Fruit fly (Drosophila melanogaster): ENCODE data around the gene Reph.
A peak's percentile ranks its signal among the peaks of the same experiment; 100 is the strongest.

Reph gene

DNA sequence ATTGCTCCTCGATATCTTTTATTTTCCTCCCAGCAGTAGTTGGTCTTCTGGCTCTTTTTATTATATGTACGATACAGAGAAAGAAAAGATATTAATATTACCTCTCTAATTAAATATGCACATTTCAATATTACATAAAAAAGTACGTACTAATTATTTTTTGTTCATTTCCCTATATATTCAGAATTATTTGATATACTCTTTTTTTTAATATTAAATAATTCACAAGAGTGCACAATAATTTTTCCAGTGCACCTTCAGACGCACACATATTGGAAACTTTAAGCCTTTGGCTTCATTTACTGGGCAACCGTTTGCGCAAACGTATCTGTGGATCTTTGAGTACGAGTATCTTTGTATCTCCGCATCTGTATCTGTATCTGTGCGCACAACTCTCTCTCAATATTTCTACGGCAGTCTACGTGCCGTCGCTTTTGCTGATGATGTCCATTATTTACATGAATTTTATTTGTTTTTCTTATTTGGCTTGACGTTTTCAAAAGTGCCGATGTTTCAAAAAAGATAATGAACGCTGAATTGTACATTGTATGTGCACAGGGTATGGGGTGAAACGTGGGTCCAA, 26.6 kb upstream of the Reph start (continued):
- TF ChIP-seq CG18764 (GFP tag; optimal IDR thresholded peaks at IDR 0.05), result peak; percentile 56
- peak; percentile 53 for TF ChIP-seq CG10431 (GFP tag; optimal IDR thresholded peaks at IDR 0.05)
- peak; percentile 88 for TF ChIP-seq HLH3B (GFP tag; IDR thresholded peaks at IDR 0.05)
- peak; percentile 6; the same call in 2 of the 3 replicates for TF ChIP-seq otp (GFP tag; IDR thresholded peaks at IDR 0.05)
- TF ChIP-seq CG32767 (GFP tag; IDR thresholded peaks at IDR 0.05), result peak; percentile 83
- TF ChIP-seq CkIIα-i1 (GFP tag; IDR thresholded peaks at IDR 0.05), result no peak
- peak; percentile 16; the same call in 1 of the 2 replicates for TF ChIP-seq gt (GFP tag; IDR thresholded peaks at IDR 0.05)
- peak; percentile 73 for TF ChIP-seq CG18619 (GFP tag; optimal IDR thresholded peaks at IDR 0.05)
- TF ChIP-seq CG4854 (GFP tag; optimal IDR thresholded peaks at IDR 0.05), result peak; percentile 24
- no peak for TF ChIP-seq emc (GFP tag; optimal IDR thresholded peaks at IDR 0.05)
- TF ChIP-seq CG7928 (GFP tag; optimal IDR thresholded peaks at IDR 0.05), result no peak
- TF ChIP-seq crol (GFP tag; IDR thresholded peaks at IDR 0.05), result no peak
- peak; percentile 84 for TF ChIP-seq Hr3 (GFP tag; optimal IDR thresholded peaks at IDR 0.05)
- peak; percentile 52 for TF ChIP-seq Hand (GFP tag; optimal IDR thresholded peaks at IDR 0.05)
- TF ChIP-seq CG10147 (GFP tag; optimal IDR thresholded peaks at IDR 0.05), result peak; percentile 79
- TF ChIP-seq Fer2 (tag; optimal IDR thresholded peaks at IDR 0.05), result peak; percentile 56
- no peak for TF ChIP-seq GATAe (GFP tag; conservative IDR thresholded peaks at IDR 0.05)
- TF ChIP-seq YL-1 (GFP tag; optimal IDR thresholded peaks at IDR 0.05), result peak; percentile 18
- TF ChIP-seq pan (optimal IDR thresholded peaks at IDR 0.05), result no peak
- peak in 1 of 2 experiments; percentile 85 for TF ChIP-seq pan (GFP tag; optimal IDR thresholded peaks at IDR 0.05 in 1 of 2, IDR thresholded peaks at IDR 0.05 in 1 of 2)
- peak; percentile 43; the same call in 1 of the 3 replicates for TF ChIP-seq jigr1 (GFP tag; IDR thresholded peaks at IDR 0.05)
- peak; percentile 84 for TF ChIP-seq Atf6 (GFP tag; IDR thresholded peaks at IDR 0.05)
- TF ChIP-seq amos (GFP tag; IDR thresholded peaks at IDR 0.05; ENCODE audit: partially characterized antibody), result no peak
- TF ChIP-seq hkb (optimal IDR thresholded peaks at IDR 0.05), result no peak
- peak; percentile 79 for TF ChIP-seq hkb (GFP tag; IDR thresholded peaks at IDR 0.05)
- peak; percentile 93 for TF ChIP-seq tap (tag; optimal IDR thresholded peaks at IDR 0.05)
- TF ChIP-seq CG10543 (GFP tag; optimal IDR thresholded peaks at IDR 0.05), result peak; percentile 49
- peak; percentile 94 for TF ChIP-seq vvl (GFP tag; IDR thresholded peaks at IDR 0.05)
- TF ChIP-seq CG1233 (GFP tag; optimal IDR thresholded peaks at IDR 0.05), result peak; percentile 82
- TF ChIP-seq Dfd (GFP tag; optimal IDR thresholded peaks at IDR 0.05), result no peak
- peak; percentile 89 for TF ChIP-seq ttk (GFP tag; IDR thresholded peaks at IDR 0.05)
- no peak for TF ChIP-seq ham (GFP tag; IDR thresholded peaks at IDR 0.05)
- peak; percentile 35 for TF ChIP-seq Elba2 (GFP tag; optimal IDR thresholded peaks at IDR 0.05)
- no peak for TF ChIP-seq MESR4 (GFP tag; optimal IDR thresholded peaks at IDR 0.05)
- TF ChIP-seq CG9609 (GFP tag; optimal IDR thresholded peaks at IDR 0.05), result no peak
- peak; percentile 87 for TF ChIP-seq CG7556 (GFP tag; optimal IDR thresholded peaks at IDR 0.05)
- TF ChIP-seq CG12104 (GFP tag; optimal IDR thresholded peaks at IDR 0.05), result peak; percentile 79
- TF ChIP-seq Dip3 (GFP tag; optimal IDR thresholded peaks at IDR 0.05), result no peak
- peak; percentile 74 for TF ChIP-seq CG13296 (GFP tag; optimal IDR thresholded peaks at IDR 0.05)
- TF ChIP-seq CG13424 (tag; optimal IDR thresholded peaks at IDR 0.05), result peak; percentile 93
- no peak for TF ChIP-seq CG16863 (GFP tag; optimal IDR thresholded peaks at IDR 0.05)
- no peak for TF ChIP-seq CTCF (GFP tag; optimal IDR thresholded peaks at IDR 0.05)
- TF ChIP-seq Camta (GFP tag; optimal IDR thresholded peaks at IDR 0.05), result peak; percentile 11
- TF ChIP-seq fd96Cb (tag; optimal IDR thresholded peaks at IDR 0.05), result peak; percentile 86
- TF ChIP-seq Rfx (GFP tag; IDR thresholded peaks at IDR 0.05), result peak; percentile 67
- peak; percentile 38; the same call in 1 of the 2 replicates for TF ChIP-seq dimm (GFP tag; IDR thresholded peaks at IDR 0.05)
- TF ChIP-seq CG14965 (GFP tag; optimal IDR thresholded peaks at IDR 0.05; ENCODE audit: borderline replicate concordance), result no peak
- TF ChIP-seq CG10321 (GFP tag; IDR thresholded peaks at IDR 0.05), result no peak
- TF ChIP-seq CG11398 (GFP tag; optimal IDR thresholded peaks at IDR 0.05), result no peak
- TF ChIP-seq br (optimal IDR thresholded peaks at IDR 0.05), result no peak
- TF ChIP-seq caup (GFP tag; optimal IDR thresholded peaks at IDR 0.05; ENCODE audit: severe bottlenecking), result peak; percentile 54
- peak; percentile 82 for TF ChIP-seq CG18599 (GFP tag; optimal IDR thresholded peaks at IDR 0.05)
